Fruit fly (Drosophila melanogaster) whole organism, embryonic: Measurements from ENCODE around the gene CG6901.

Experiments
- Antp ChIP-seq: fragments of 200-800 bp; sonication (Bioruptor generic); optimal IDR thresholded peaks from 3 replicates; lab custom pipeline; 2016; ENCODE audit warnings: missing biosample characterization, missing genetic modification characterization
- Atf6 ChIP-seq: fragments of 200-800 bp; sonication (Bioruptor generic); IDR thresholded peaks from 2 replicates; pipeline ENCODE4 v1.3.6; 2022; ENCODE audit warnings: missing biosample characterization, missing genetic modification characterization
- CG10462 ChIP-seq: fragments of 200-800 bp; sonication (Bioruptor generic); optimal IDR thresholded peaks from 2 replicates; lab custom pipeline; 2016; ENCODE audit warnings: missing biosample characterization, missing genetic modification characterization
- CG10979 ChIP-seq: fragments of 200-800 bp; sonication (Bioruptor generic); optimal IDR thresholded peaks from 2 replicates; lab custom pipeline; 2018; ENCODE audit warnings: missing biosample characterization, mild to moderate bottlenecking, missing genetic modification characterization, moderate library complexity
- CG11456 ChIP-seq: fragments of 200-800 bp; sonication (Bioruptor generic); IDR thresholded peaks from 3 replicates; pipeline ENCODE4 v1.3.6; 2022; ENCODE audit warnings: missing biosample characterization, missing genetic modification characterization
- CG11723 ChIP-seq: fragments of 200-800 bp; sonication (Bioruptor generic); optimal IDR thresholded peaks from 2 replicates; lab custom pipeline; 2017; ENCODE audit warnings: missing biosample characterization, mild to moderate bottlenecking, missing genetic modification characterization
- CG13424 ChIP-seq: fragments of 200-800 bp; sonication (Bioruptor generic); optimal IDR thresholded peaks from 2 replicates; lab custom pipeline; 2019; ENCODE audit warnings: missing biosample characterization, mild to moderate bottlenecking, missing genetic modification characterization, moderate library complexity
- CG15073 ChIP-seq: fragments of 200-800 bp; sonication (Bioruptor generic); optimal IDR thresholded peaks from 2 replicates; lab custom pipeline; 2016; ENCODE audit warnings: missing biosample characterization, missing genetic modification characterization
- CG1529 ChIP-seq: fragments of 200-800 bp; sonication (Bioruptor generic); optimal IDR thresholded peaks from 3 replicates; lab custom pipeline; 2018; ENCODE audit warnings: missing biosample characterization, missing genetic modification characterization
- CG4328 ChIP-seq: fragments of 200-800 bp; sonication (Bioruptor generic); optimal IDR thresholded peaks from 3 replicates; lab custom pipeline; 2017; ENCODE audit warnings: missing biosample characterization, missing genetic modification reagents, missing genetic modification characterization
- CG4404 ChIP-seq: fragments of 200-800 bp; sonication (Bioruptor generic); IDR thresholded peaks from 2 replicates; pipeline ENCODE4 v1.3.6; 2022; ENCODE audit warnings: missing biosample characterization, missing genetic modification characterization
- CG4617 ChIP-seq: fragments of 200-800 bp; sonication (Bioruptor generic); optimal IDR thresholded peaks from 3 replicates; lab custom pipeline; 2016; ENCODE audit warnings: missing biosample characterization, missing genetic modification characterization, borderline replicate concordance
- CG6791 ChIP-seq: fragments of 200-800 bp; sonication (Bioruptor generic); IDR thresholded peaks from 3 replicates; pipeline ENCODE4 v1.3.6; 2022; ENCODE audit warnings: missing biosample characterization, missing genetic modification characterization; ENCODE audit not compliant: partially characterized antibody
- CG7372 ChIP-seq: fragments of 200-800 bp; sonication (Bioruptor generic); IDR thresholded peaks from 2 replicates; pipeline ENCODE4 v1.3.6; 2022; ENCODE audit warnings: missing biosample characterization, missing genetic modification characterization
- CG9797 ChIP-seq: fragments of 200-800 bp; sonication (Bioruptor generic); optimal IDR thresholded peaks from 3 replicates; lab custom pipeline; 2018; ENCODE audit warnings: missing biosample characterization, mild to moderate bottlenecking, missing genetic modification characterization
- CG9876 ChIP-seq: fragments of 200-800 bp; sonication (Bioruptor generic); optimal IDR thresholded peaks from 2 replicates; lab custom pipeline; 2016; ENCODE audit warnings: missing biosample characterization, missing genetic modification characterization
- CoRest ChIP-seq: fragments of 200-800 bp; sonication (Bioruptor generic); optimal IDR thresholded peaks from 3 replicates; lab custom pipeline; 2018; ENCODE audit warnings: missing biosample characterization, mild to moderate bottlenecking, missing genetic modification characterization, moderate library complexity
- Deaf1 ChIP-seq: fragments of 200-800 bp; optimal IDR thresholded peaks from 3 replicates; lab custom pipeline; 2019; ENCODE audit warnings: missing biosample characterization, mild to moderate bottlenecking, missing genetic modification characterization, moderate library complexity
- Doc3 ChIP-seq: fragments of 200-800 bp; sonication (Bioruptor generic); IDR thresholded peaks from 3 replicates; pipeline ENCODE4 v1.3.6; 2022; ENCODE audit warnings: missing biosample characterization, missing genetic modification characterization; ENCODE audit not compliant: partially characterized antibody
- Drgx ChIP-seq: fragments of 200-800 bp; sonication (Bioruptor generic); IDR thresholded peaks from 2 replicates; pipeline ENCODE4 v1.3.6; 2022; ENCODE audit warnings: missing biosample characterization, missing genetic modification characterization
- Ets65A ChIP-seq: fragments of 200-800 bp; sonication (Bioruptor generic); peaks from one replicate; lab custom pipeline; 2016; ENCODE audit warnings: missing biosample characterization, missing genetic modification characterization
- HHEX ChIP-seq: fragments of 200-800 bp; sonication (Bioruptor generic); optimal IDR thresholded peaks from 3 replicates; lab custom pipeline; 2017; ENCODE audit warnings: missing biosample characterization, mild to moderate bottlenecking, missing genetic modification characterization, missing genetic modification reagents
- Hr3 ChIP-seq: fragments of 200-800 bp; sonication (Bioruptor generic); optimal IDR thresholded peaks from 3 replicates; lab custom pipeline; 2016; ENCODE audit warnings: missing biosample characterization, missing genetic modification characterization
- MTF-1 ChIP-seq: fragments of 200-800 bp; sonication (Bioruptor generic); optimal IDR thresholded peaks from 2 replicates; lab custom pipeline; 2018; ENCODE audit warnings: missing biosample characterization, mild to moderate bottlenecking, missing genetic modification characterization, borderline replicate concordance
- Med ChIP-seq: fragments of 200-800 bp; sonication (Bioruptor generic); peaks from one replicate; lab custom pipeline; 2016; ENCODE audit warnings: missing biosample characterization, missing genetic modification characterization, mild to moderate bottlenecking, inconsistent platforms, moderate library complexity
- NC2β ChIP-seq: fragments of 200-800 bp; sonication (Bioruptor generic); optimal IDR thresholded peaks from 2 replicates; lab custom pipeline; 2016; ENCODE audit warnings: missing biosample characterization, missing genetic modification characterization
- Opbp ChIP-seq: fragments of 200-800 bp; sonication (Bioruptor generic); IDR thresholded peaks from 3 replicates; pipeline ENCODE4 v1.3.6; 2022; ENCODE audit warnings: missing biosample characterization, missing genetic modification characterization; ENCODE audit not compliant: partially characterized antibody
- YL-1 ChIP-seq: fragments of 200-800 bp; sonication (Bioruptor generic); optimal IDR thresholded peaks from 3 replicates; lab custom pipeline; 2017; ENCODE audit warnings: missing biosample characterization, mild to moderate bottlenecking, missing genetic modification characterization
- bsh ChIP-seq, 2 experiments: fragments of 200-800 bp; sonication (Bioruptor generic); optimal IDR thresholded peaks; 2 replicates each; lab custom pipeline; 2017 to 2018; ENCODE audit warnings: mild to moderate bottlenecking in 2 of 2, missing biosample characterization in 2 of 2, missing genetic modification characterization in 2 of 2, moderate library complexity in 1 of 2
- crc ChIP-seq: fragments of 200-800 bp; sonication (Bioruptor generic); optimal IDR thresholded peaks from 2 replicates; lab custom pipeline; 2016; ENCODE audit warnings: missing biosample characterization, missing genetic modification characterization
- dpn ChIP-seq, 2 experiments: fragments of 200-800 bp; sonication (Bioruptor generic); optimal IDR thresholded peaks; 3 replicates each; lab custom pipeline; 2016; ENCODE audit warnings: missing biosample characterization in 2 of 2, missing genetic modification characterization in 2 of 2
- fd96Cb ChIP-seq: fragments of 200-800 bp; sonication (Bioruptor generic); optimal IDR thresholded peaks from 2 replicates; lab custom pipeline; 2018; ENCODE audit warnings: missing biosample characterization, mild to moderate bottlenecking, missing genetic modification characterization, moderate library complexity
- fru ChIP-seq: fragments of >200 bp; optimal IDR thresholded peaks from 2 replicates; lab custom pipeline; 2017
- hb ChIP-seq: fragments of 200-800 bp; sonication (Bioruptor generic); IDR thresholded peaks from 3 replicates; pipeline ENCODE4 v1.3.6; 2022; ENCODE audit warnings: missing biosample characterization, missing genetic modification characterization; ENCODE audit not compliant: partially characterized antibody
- lab ChIP-seq: fragments of 200-800 bp; sonication (Bioruptor generic); optimal IDR thresholded peaks from 3 replicates; lab custom pipeline; 2017; ENCODE audit warnings: missing biosample characterization, missing genetic modification characterization, mild to moderate bottlenecking, moderate library complexity, missing genetic modification reagents
- nau ChIP-seq: fragments of 200-800 bp; sonication (Bioruptor generic); optimal IDR thresholded peaks from 3 replicates; lab custom pipeline; 2017; ENCODE audit warnings: missing biosample characterization, mild to moderate bottlenecking, missing genetic modification characterization, missing genetic modification reagents
- nom ChIP-seq: fragments of 200-800 bp; sonication (Bioruptor generic); optimal IDR thresholded peaks from 2 replicates; lab custom pipeline; 2017; ENCODE audit warnings: missing biosample characterization, missing genetic modification characterization, mild to moderate bottlenecking, moderate library complexity, missing genetic modification reagents
- pb ChIP-seq: fragments of 200-800 bp; sonication (Bioruptor generic); optimal IDR thresholded peaks from 3 replicates; lab custom pipeline; 2016; ENCODE audit warnings: missing biosample characterization, missing genetic modification characterization
- pnt ChIP-seq: fragments of 200-800 bp; sonication (Bioruptor generic); optimal IDR thresholded peaks from 3 replicates; lab custom pipeline; 2016; ENCODE audit warnings: missing biosample characterization, missing genetic modification characterization
- ranshi ChIP-seq: fragments of 200-800 bp; sonication (Bioruptor generic); IDR thresholded peaks from 2 replicates; pipeline ENCODE4 v1.3.6; 2022; ENCODE audit warnings: missing biosample characterization, missing genetic modification characterization
- sens ChIP-seq: fragments of 200-800 bp; sonication (Bioruptor generic); peaks from one replicate; lab custom pipeline; 2016; ENCODE audit warnings: missing biosample characterization, missing genetic modification characterization
- sima ChIP-seq: fragments of 200-800 bp; sonication (Bioruptor generic); optimal IDR thresholded peaks from 2 replicates; lab custom pipeline; 2016; ENCODE audit warnings: missing biosample characterization, missing genetic modification characterization
- ssp ChIP-seq: fragments of 200-800 bp; sonication (Bioruptor generic); IDR thresholded peaks from 2 replicates; pipeline ENCODE4 v1.3.6; 2022; ENCODE audit warnings: missing biosample characterization, missing genetic modification characterization
- stc ChIP-seq: fragments of 200-800 bp; sonication (Bioruptor generic); IDR thresholded peaks from 2 replicates; pipeline ENCODE4 v1.3.6; 2022; ENCODE audit warnings: missing biosample characterization, missing genetic modification characterization
- trem ChIP-seq: fragments of 200-800 bp; optimal IDR thresholded peaks from 3 replicates; lab custom pipeline; 2019; ENCODE audit warnings: missing biosample characterization, mild to moderate bottlenecking, missing genetic modification characterization, moderate library complexity
- trh ChIP-seq: fragments of 200-800 bp; sonication (Bioruptor generic); optimal IDR thresholded peaks from 2 replicates; lab custom pipeline; 2016; ENCODE audit warnings: missing biosample characterization, missing genetic modification characterization
- tx ChIP-seq: fragments of 200-800 bp; sonication (Bioruptor generic); optimal IDR thresholded peaks from 2 replicates; lab custom pipeline; 2016; ENCODE audit warnings: missing biosample characterization, missing genetic modification characterization
- wdn ChIP-seq: fragments of 200-800 bp; sonication (Bioruptor generic); IDR thresholded peaks from 2 replicates; pipeline ENCODE4 v1.3.6; 2022; ENCODE audit warnings: missing biosample characterization, missing genetic modification characterization
- yki ChIP-seq: fragments of >200 bp; optimal IDR thresholded peaks from 3 replicates; lab custom pipeline; 2018

Gene CG6901

dm6 chr3R:16339475-16339874 lies 16.3 kb downstream of the CG6901 start, which contains the start of gene Sulf1:
Gene Sulf1, minus strand, starts transcription at chr3R:16339575.
- TF ChIP-seq Atf6 (GFP tag; lab: Robert Waterston, UW) = 0 out of 2 replicates have a peak, but pooled peaks have one; percentile 29
- 0 out of 3 replicates have a peak, but pooled peaks have one; percentile 12 for TF ChIP-seq hb (GFP tag; lab: Robert Waterston, UW)
- TF ChIP-seq wdn = no peak
- no peak for TF ChIP-seq CG4404 (GFP tag; lab: Robert Waterston, UW)
- TF ChIP-seq ranshi (GFP tag; lab: Robert Waterston, UW) = 0 out of 2 replicates have a peak, but pooled peaks have one; percentile 22

dm6 chr3R:16340610-16341009 lies 17.4 kb downstream of the CG6901 start:
- no peak for TF ChIP-seq crc (GFP tag; lab: Kevin White, UChicago)
- no peak for TF ChIP-seq MTF-1 (GFP tag; lab: Kevin White, UChicago)
- TF ChIP-seq CG9876 (GFP tag; lab: Kevin White, UChicago) = no peak
- TF ChIP-seq Med (GFP tag; lab: Kevin White, UChicago) = peak; percentile 49
- TF ChIP-seq fru (lab: Kevin White, UChicago) = no peak
- peak; percentile 46 for TF ChIP-seq nom
- peak in 1 of 2 experiments; percentile 15 for TF ChIP-seq bsh (GFP tag; optimal IDR thresholded peaks at IDR 0.05; lab: Kevin White, UChicago)
- TF ChIP-seq Deaf1 (tag; lab: Kevin White, UChicago) = no peak
- TF ChIP-seq Antp = no peak
- TF ChIP-seq stc (GFP tag; lab: Robert Waterston, UW) = no peak
- TF ChIP-seq Drgx (GFP tag; lab: Robert Waterston, UW) = peak; percentile 45
- TF ChIP-seq CG10979 (tag; lab: Kevin White, UChicago) = no peak
- TF ChIP-seq ssp (GFP tag; lab: Robert Waterston, UW) = no peak
- TF ChIP-seq CG1529 (GFP tag; lab: Kevin White, UChicago) = no peak
- no peak for TF ChIP-seq sima
- no peak for TF ChIP-seq CG4617 (GFP tag; lab: Kevin White, UChicago)
- TF ChIP-seq sens = peak; percentile 11
- no peak for TF ChIP-seq yki
- TF ChIP-seq CG6791 = no peak; the same call in 2 of the 3 replicates
- no peak for TF ChIP-seq pb (GFP tag; lab: Kevin White, UChicago)
- TF ChIP-seq, all 482 proteins: peak for 5

dm6 chr3R:16341817-16342374 lies 18.7 kb downstream of the CG6901 start, which contains the start of the genes SF2 and pad:
Gene SF2, minus strand, starts transcription at chr3R:16341988.
Gene pad, plus strand, starts transcription at chr3R:16342318.
- TF ChIP-seq Opbp (GFP tag; lab: Robert Waterston, UW) (peak; percentile 86), Ets65A (GFP tag; lab: Kevin White, UChicago) (peak; percentile 96), CG15073 (GFP tag; lab: Kevin White, UChicago) (peak; percentile 35), dpn (GFP tag; optimal IDR thresholded peaks at IDR 0.05; lab: Kevin White, UChicago) (peak; percentile 78 to 82), trem (tag; lab: Kevin White, UChicago) (peak; percentile 88), CoRest (tag; lab: Kevin White, UChicago) (peak; percentile 89), CG9797 (GFP tag; lab: Kevin White, UChicago) (peak; percentile 89), HHEX (GFP tag; lab: Kevin White, UChicago) (peak; percentile 64), CG10462 (GFP tag; lab: Kevin White, UChicago) (peak; percentile 70), CG13424 (tag; lab: Kevin White, UChicago) (peak; percentile 84), pnt (GFP tag; lab: Kevin White, UChicago) (peak; percentile 65), lab (GFP tag; lab: Kevin White, UChicago) (peak; percentile 79), CG7372 (GFP tag; lab: Robert Waterston, UW) (peak; percentile 80), CG4328 (GFP tag; lab: Kevin White, UChicago) (peak; percentile 74), CG11456 (GFP tag; lab: Robert Waterston, UW) (peak; percentile 74; the same call in 2 of the 3 replicates), NC2β (GFP tag; lab: Kevin White, UChicago) (peak; percentile 69), trh (GFP tag; lab: Kevin White, UChicago) (peak; percentile 59), YL-1 (peak; percentile 90), Doc3 (GFP tag; lab: Robert Waterston, UW) (peak; percentile 95), Hr3 (peak; percentile 74), CG11723 (GFP tag; lab: Kevin White, UChicago) (peak; percentile 54), tx (GFP tag; lab: Kevin White, UChicago) (peak; percentile 71), nau (peak; percentile 65), fd96Cb (peak; percentile 64)
